Fruit fly (Drosophila melanogaster) whole organism, embryonic: ENCODE measurements around the gene Ing3.

Experiments
- Bteb2 ChIP-seq: fragments of 200-800 bp; sonication (Bioruptor generic); optimal IDR thresholded peaks from 2 replicates; lab custom pipeline; 2016; ENCODE audit warnings: missing biosample characterization, missing genetic modification characterization
- CG1024 ChIP-seq: fragments of 200-800 bp; sonication (Bioruptor generic); IDR thresholded peaks from 2 replicates; pipeline ENCODE4 v1.3.6; 2022; ENCODE audit warnings: missing biosample characterization, missing genetic modification characterization
- CG10543 ChIP-seq: fragments of 200-800 bp; sonication (Bioruptor generic); optimal IDR thresholded peaks from 3 replicates; lab custom pipeline; 2017; ENCODE audit warnings: missing biosample characterization, mild to moderate bottlenecking, missing genetic modification characterization, moderate library complexity
- CG12155 ChIP-seq: fragments of 200-800 bp; sonication (Bioruptor generic); optimal IDR thresholded peaks from 3 replicates; lab custom pipeline; 2016; ENCODE audit warnings: missing biosample characterization, missing genetic modification characterization
- CG12942 ChIP-seq: fragments of 200-800 bp; sonication (Bioruptor generic); optimal IDR thresholded peaks from 3 replicates; lab custom pipeline; 2016; ENCODE audit warnings: missing biosample characterization, missing genetic modification characterization
- CG17361 ChIP-seq: fragments of 200-800 bp; sonication (Bioruptor generic); IDR thresholded peaks from 3 replicates; pipeline ENCODE4 v1.3.6; 2022; ENCODE audit warnings: missing biosample characterization, missing genetic modification characterization
- CG17568 ChIP-seq: fragments of 200-800 bp; sonication (Bioruptor generic); optimal IDR thresholded peaks from 2 replicates; lab custom pipeline; 2018; ENCODE audit warnings: missing biosample characterization, mild to moderate bottlenecking, missing genetic modification characterization, moderate library complexity
- CG17802 ChIP-seq: fragments of 200-800 bp; sonication (Bioruptor generic); optimal IDR thresholded peaks from 2 replicates; lab custom pipeline; 2018; ENCODE audit warnings: missing biosample characterization, mild to moderate bottlenecking, missing genetic modification characterization, moderate library complexity
- CG17912 ChIP-seq: fragments of 200-800 bp; sonication (Bioruptor generic); optimal IDR thresholded peaks from 2 replicates; lab custom pipeline; 2018; ENCODE audit warnings: missing biosample characterization, mild to moderate bottlenecking, missing genetic modification characterization
- CG1792 ChIP-seq: fragments of 200-800 bp; sonication (Bioruptor generic); optimal IDR thresholded peaks from 2 replicates; lab custom pipeline; 2016; ENCODE audit warnings: missing biosample characterization, missing genetic modification characterization
- CG34422 ChIP-seq: fragments of 200-800 bp; sonication (Bioruptor generic); IDR thresholded peaks from 3 replicates; pipeline ENCODE4 v1.3.6; 2022; ENCODE audit warnings: missing biosample characterization, missing genetic modification characterization
- CG3847 ChIP-seq: fragments of 200-800 bp; sonication (Bioruptor generic); IDR thresholded peaks from 2 replicates; pipeline ENCODE4 v1.3.6; 2022; ENCODE audit warnings: missing biosample characterization, missing genetic modification characterization
- CG4617 ChIP-seq: fragments of 200-800 bp; sonication (Bioruptor generic); optimal IDR thresholded peaks from 3 replicates; lab custom pipeline; 2016; ENCODE audit warnings: missing biosample characterization, missing genetic modification characterization, borderline replicate concordance
- CG5180 ChIP-seq: fragments of 200-800 bp; sonication (Bioruptor generic); optimal IDR thresholded peaks from 3 replicates; lab custom pipeline; 2017; ENCODE audit warnings: missing biosample characterization, missing genetic modification characterization, mild to moderate bottlenecking, moderate library complexity, missing genetic modification reagents
- CG5953 ChIP-seq: fragments of 200-800 bp; sonication (Bioruptor generic); IDR thresholded peaks from 2 replicates; pipeline ENCODE4 v1.3.6; 2022; ENCODE audit warnings: missing biosample characterization, missing genetic modification characterization
- CG7556 ChIP-seq: fragments of 200-800 bp; sonication (Bioruptor generic); optimal IDR thresholded peaks from 2 replicates; lab custom pipeline; 2017; ENCODE audit warnings: missing biosample characterization, mild to moderate bottlenecking, missing genetic modification characterization
- CG7928 ChIP-seq: fragments of 200-800 bp; sonication (Bioruptor generic); optimal IDR thresholded peaks from 2 replicates; lab custom pipeline; 2017; ENCODE audit warnings: missing biosample characterization, mild to moderate bottlenecking, missing genetic modification characterization
- CG9727 ChIP-seq: fragments of 200-800 bp; sonication (Bioruptor generic); optimal IDR thresholded peaks from 3 replicates; lab custom pipeline; 2017; ENCODE audit warnings: missing biosample characterization, mild to moderate bottlenecking, missing genetic modification characterization
- Dbx ChIP-seq: fragments of 200-800 bp; sonication (Bioruptor generic); IDR thresholded peaks from 3 replicates; pipeline ENCODE4 v1.3.6; 2022; ENCODE audit warnings: missing biosample characterization, missing genetic modification characterization
- GATAe ChIP-seq: fragments of 200-800 bp; sonication (Bioruptor generic); conservative IDR thresholded peaks from 2 replicates; pipeline ENCODE4 v1.3.6; 2022; ENCODE audit warnings: missing biosample characterization, missing genetic modification characterization
- Hey ChIP-seq: fragments of 200-800 bp; sonication (Bioruptor generic); optimal IDR thresholded peaks from 3 replicates; lab custom pipeline; 2018; ENCODE audit warnings: missing biosample characterization, mild to moderate bottlenecking, missing genetic modification characterization
- Hmx ChIP-seq: fragments of 200-800 bp; sonication (Bioruptor generic); optimal IDR thresholded peaks from 2 replicates; lab custom pipeline; 2016; ENCODE audit warnings: missing biosample characterization, missing genetic modification characterization
- Hr78 ChIP-seq, 2 experiments: fragments of 200-800 bp in 1 of 2; fragments of >200 bp in 1 of 2; sonication (Bioruptor generic) in 1 of 2; optimal IDR thresholded peaks; 2 replicates each; lab custom pipeline; 2017 to 2019; ENCODE audit warnings: missing biosample characterization in 2 of 2, missing genetic modification characterization in 2 of 2, mild to moderate bottlenecking in 1 of 2, moderate library complexity in 1 of 2
- NC2α ChIP-seq: fragments of 200-800 bp; sonication (Bioruptor generic); optimal IDR thresholded peaks from 2 replicates; lab custom pipeline; 2016; ENCODE audit warnings: missing biosample characterization, missing genetic modification characterization
- Ravus ChIP-seq: fragments of 200-800 bp; sonication (Bioruptor generic); IDR thresholded peaks from 2 replicates; pipeline ENCODE4 v1.3.6; 2022; ENCODE audit warnings: missing biosample characterization, missing genetic modification characterization
- Sry-δ ChIP-seq: fragments of 200-800 bp; sonication (Bioruptor generic); optimal IDR thresholded peaks from 2 replicates; lab custom pipeline; 2016; ENCODE audit warnings: missing biosample characterization, missing genetic modification characterization
- Vsx1 ChIP-seq: fragments of 200-800 bp; sonication (Bioruptor generic); optimal IDR thresholded peaks from 2 replicates; lab custom pipeline; 2017; ENCODE audit warnings: missing biosample characterization, mild to moderate bottlenecking, missing genetic modification characterization, missing genetic modification reagents
- ara ChIP-seq: fragments of 200-800 bp; sonication (Bioruptor generic); IDR thresholded peaks from 2 replicates; pipeline ENCODE4 v1.3.6; 2022; ENCODE audit warnings: missing biosample characterization, missing genetic modification characterization
- bsh ChIP-seq, 2 experiments: fragments of 200-800 bp; sonication (Bioruptor generic); optimal IDR thresholded peaks; 2 replicates each; lab custom pipeline; 2017 to 2018; ENCODE audit warnings: mild to moderate bottlenecking in 2 of 2, missing biosample characterization in 2 of 2, missing genetic modification characterization in 2 of 2, moderate library complexity in 1 of 2
- caup ChIP-seq: fragments of 200-800 bp; sonication (Bioruptor generic); optimal IDR thresholded peaks from 3 replicates; lab custom pipeline; 2017; ENCODE audit warnings: missing biosample characterization, mild to moderate bottlenecking, missing genetic modification characterization, moderate library complexity; ENCODE audit not compliant: severe bottlenecking
- chm ChIP-seq: fragments of 200-800 bp; sonication (Bioruptor generic); IDR thresholded peaks from 2 replicates; pipeline ENCODE4 v1.3.6; 2022; ENCODE audit warnings: missing biosample characterization, missing genetic modification characterization
- da ChIP-seq: fragments of 200-800 bp; sonication (Bioruptor generic); optimal IDR thresholded peaks from 2 replicates; lab custom pipeline; 2016; ENCODE audit warnings: missing biosample characterization, missing genetic modification characterization
- dpn ChIP-seq, 2 experiments: fragments of 200-800 bp; sonication (Bioruptor generic); optimal IDR thresholded peaks; 3 replicates each; lab custom pipeline; 2016; ENCODE audit warnings: missing biosample characterization in 2 of 2, missing genetic modification characterization in 2 of 2
- eyg ChIP-seq: fragments of 200-800 bp; sonication (Bioruptor generic); optimal IDR thresholded peaks from 3 replicates; lab custom pipeline; 2016; ENCODE audit warnings: missing biosample characterization, missing genetic modification characterization
- fd96Cb ChIP-seq: fragments of 200-800 bp; sonication (Bioruptor generic); optimal IDR thresholded peaks from 2 replicates; lab custom pipeline; 2018; ENCODE audit warnings: missing biosample characterization, mild to moderate bottlenecking, missing genetic modification characterization, moderate library complexity
- gcm ChIP-seq: fragments of 200-800 bp; sonication (Bioruptor generic); optimal IDR thresholded peaks from 2 replicates; lab custom pipeline; 2019; ENCODE audit warnings: missing biosample characterization, mild to moderate bottlenecking, missing genetic modification characterization, moderate library complexity
- gro ChIP-seq: fragments of 200-800 bp; sonication (Bioruptor generic); optimal IDR thresholded peaks from 2 replicates; lab custom pipeline; 2016; ENCODE audit warnings: missing biosample characterization, missing genetic modification characterization
- gsb-n ChIP-seq: fragments of 200-800 bp; sonication (Bioruptor generic); optimal IDR thresholded peaks from 3 replicates; lab custom pipeline; 2018; ENCODE audit warnings: missing biosample characterization, mild to moderate bottlenecking, missing genetic modification characterization
- hb ChIP-seq: fragments of 200-800 bp; sonication (Bioruptor generic); IDR thresholded peaks from 3 replicates; pipeline ENCODE4 v1.3.6; 2022; ENCODE audit warnings: missing biosample characterization, missing genetic modification characterization; ENCODE audit not compliant: partially characterized antibody
- insv ChIP-seq, 2 experiments: fragments of 200-800 bp; sonication (Bioruptor generic); optimal IDR thresholded peaks; 3 replicates each; lab custom pipeline; 2016 to 2018; ENCODE audit warnings: missing biosample characterization in 2 of 2, missing genetic modification characterization in 2 of 2
- ken ChIP-seq: fragments of 200-800 bp; sonication (Bioruptor generic); IDR thresholded peaks from 3 replicates; pipeline ENCODE4 v1.3.6; 2022; ENCODE audit warnings: missing biosample characterization, missing genetic modification characterization
- oc ChIP-seq: fragments of 200-800 bp; sonication (Bioruptor generic); optimal IDR thresholded peaks from 2 replicates; lab custom pipeline; 2018; ENCODE audit warnings: missing biosample characterization, mild to moderate bottlenecking, missing genetic modification characterization, moderate library complexity
- p53 ChIP-seq: fragments of 200-800 bp; sonication (Bioruptor generic); optimal IDR thresholded peaks from 2 replicates; lab custom pipeline; 2016; ENCODE audit warnings: missing biosample characterization, missing genetic modification characterization
- pho ChIP-seq: fragments of 200-800 bp; sonication (Bioruptor generic); optimal IDR thresholded peaks from 2 replicates; lab custom pipeline; 2016; ENCODE audit warnings: missing biosample characterization, missing genetic modification characterization
- phol ChIP-seq: fragments of 200-800 bp; sonication (Bioruptor generic); optimal IDR thresholded peaks from 3 replicates; lab custom pipeline; 2018; ENCODE audit warnings: missing biosample characterization, mild to moderate bottlenecking, missing genetic modification characterization, moderate library complexity
- stc ChIP-seq: fragments of 200-800 bp; sonication (Bioruptor generic); IDR thresholded peaks from 2 replicates; pipeline ENCODE4 v1.3.6; 2022; ENCODE audit warnings: missing biosample characterization, missing genetic modification characterization
- tio ChIP-seq: fragments of 200-800 bp; sonication (Bioruptor generic); optimal IDR thresholded peaks from 2 replicates; lab custom pipeline; 2017; ENCODE audit warnings: missing biosample characterization, missing genetic modification characterization, inconsistent platforms
- toy ChIP-seq: fragments of 200-800 bp; sonication (Bioruptor generic); IDR thresholded peaks from 2 replicates; pipeline ENCODE4 v1.3.6; 2022; ENCODE audit warnings: missing biosample characterization, missing genetic modification characterization
- tx ChIP-seq: fragments of 200-800 bp; sonication (Bioruptor generic); optimal IDR thresholded peaks from 2 replicates; lab custom pipeline; 2016; ENCODE audit warnings: missing biosample characterization, missing genetic modification characterization
- zen ChIP-seq: fragments of 200-800 bp; sonication (Bioruptor generic); optimal IDR thresholded peaks from 3 replicates; lab custom pipeline; 2018; ENCODE audit warnings: missing biosample characterization, mild to moderate bottlenecking, missing genetic modification characterization, moderate library complexity

Gene Ing3

dm6 chrX:18644890-18645289, 8.0 kb downstream of the Ing3 start (continued):
- TF ChIP-seq NC2α (GFP tag; lab: Kevin White, UChicago) (peak; percentile 36), CG34422 (GFP tag; lab: Robert Waterston, UW) (peak; percentile 74; the same call in 2 of the 3 replicates), gro (GFP tag; lab: Kevin White, UChicago) (peak; percentile 9), stc (GFP tag; lab: Robert Waterston, UW) (peak; percentile 71), chm (GFP tag; lab: Robert Waterston, UW) (peak; percentile 70; the same call in 1 of the 2 replicates), pho (GFP tag; lab: Kevin White, UChicago) (peak; percentile 71), hb (GFP tag; lab: Robert Waterston, UW) (no peak), CG5180 (peak; percentile 66), CG5953 (GFP tag; lab: Robert Waterston, UW) (peak; percentile 66; the same call in 1 of the 2 replicates), da (GFP tag; lab: Kevin White, UChicago) (no peak), dpn (GFP tag; optimal IDR thresholded peaks at IDR 0.05; lab: Kevin White, UChicago) (peak; percentile 69 to 79), fd96Cb (tag; lab: Kevin White, UChicago) (peak; percentile 85), Sry-δ (GFP tag; lab: Kevin White, UChicago) (peak; percentile 33), CG12942 (GFP tag; lab: Kevin White, UChicago) (peak; percentile 62), gcm (GFP tag; lab: Kevin White, UChicago) (peak; percentile 77), tx (GFP tag; lab: Kevin White, UChicago) (peak; percentile 58), gsb-n (peak; percentile 70), Hmx (GFP tag; lab: Kevin White, UChicago) (peak; percentile 52), CG3847 (GFP tag; lab: Robert Waterston, UW) (peak; percentile 74; the same call in 1 of the 2 replicates), oc (peak; percentile 85), toy (GFP tag; lab: Robert Waterston, UW) (0 out of 2 replicates have a peak, but pooled peaks have one; percentile 34), GATAe (peak; percentile 91), Vsx1 (GFP tag; lab: Kevin White, UChicago) (peak; percentile 22), Hey (peak; percentile 34), CG17912 (GFP tag; lab: Kevin White, UChicago) (peak; percentile 75), CG7928 (peak; percentile 43), caup (GFP tag; lab: Kevin White, UChicago) (peak; percentile 80), CG1792 (GFP tag; lab: Kevin White, UChicago) (peak; percentile 58), Ravus (peak; percentile 35), CG17361 (GFP tag; lab: Robert Waterston, UW) (peak; percentile 82), CG17568 (GFP tag; lab: Kevin White, UChicago) (peak; percentile 72), eyg (GFP tag; lab: Kevin White, UChicago) (peak; percentile 12), CG4617 (GFP tag; lab: Kevin White, UChicago) (peak; percentile 39), CG9727 (GFP tag; lab: Kevin White, UChicago) (peak; percentile 75), ara (peak; percentile 65), Dbx (peak; percentile 64; the same call in 2 of the 3 replicates), bsh (GFP tag; optimal IDR thresholded peaks at IDR 0.05; lab: Kevin White, UChicago) (peak in 1 of 2 experiments; percentile 90), CG12155 (peak; percentile 58), CG10543 (GFP tag; lab: Kevin White, UChicago) (peak; percentile 79), insv (GFP tag; optimal IDR thresholded peaks at IDR 0.05; lab: Kevin White, UChicago) (no peak), tio (GFP tag; lab: Kevin White, UChicago) (peak; percentile 58), Bteb2 (GFP tag; lab: Kevin White, UChicago) (peak; percentile 70), CG1024 (0 out of 2 replicates have a peak, but pooled peaks have one; percentile 38), zen (peak; percentile 77), p53 (GFP tag; lab: Kevin White, UChicago) (peak; percentile 1), ken (GFP tag; lab: Robert Waterston, UW) (peak; percentile 76), CG7556 (GFP tag; lab: Kevin White, UChicago) (peak; percentile 75), Hr78 (GFP tag; optimal IDR thresholded peaks at IDR 0.05; lab: Kevin White, UChicago) (peak in 1 of 2 experiments; percentile 53), phol (tag; lab: Kevin White, UChicago) (peak; percentile 84), CG17802 (tag; lab: Kevin White, UChicago) (peak; percentile 57)
